Worm (Caenorhabditis elegans) whole organism, L3 larva: ENCODE results near the gene scl-3.

Experiments
- R02D3.7 ChIP-seq: fragments of 150-350 bp; optimal IDR thresholded peaks from 2 replicates; lab custom pipeline; 2014; ENCODE audit warnings: missing biosample characterization, missing genetic modification characterization
- ZK546.5 ChIP-seq: sonication (generic microtip); optimal IDR thresholded peaks from 2 replicates; lab custom pipeline; 2017; ENCODE audit warnings: missing biosample characterization, missing genetic modification characterization
- aly-2 ChIP-seq: fragments of 150-350 bp; optimal IDR thresholded peaks from 2 replicates; lab custom pipeline; 2014; ENCODE audit warnings: missing biosample characterization, missing genetic modification characterization
- ama-1 ChIP-seq: fragments of 150-350 bp; optimal IDR thresholded peaks from 2 replicates; lab custom pipeline; 2018
- ceh-16 ChIP-seq: sonication (generic microtip); optimal IDR thresholded peaks from 2 replicates; lab custom pipeline; 2017; ENCODE audit warnings: missing biosample characterization, missing genetic modification characterization
- ceh-28 ChIP-seq: fragments of 150-350 bp; optimal IDR thresholded peaks from 2 replicates; lab custom pipeline; 2014; ENCODE audit warnings: missing biosample characterization, missing genetic modification reagents, missing genetic modification characterization
- ceh-82 ChIP-seq: fragments of 150-350 bp; optimal IDR thresholded peaks from 2 replicates; lab custom pipeline; 2014; ENCODE audit warnings: missing biosample characterization, missing genetic modification characterization
- daf-12 ChIP-seq: fragments of 150-350 bp; optimal IDR thresholded peaks from 2 replicates; lab custom pipeline; 2014; ENCODE audit warnings: missing biosample characterization, missing genetic modification reagents, missing genetic modification characterization
- egl-27 ChIP-seq: sonication (generic microtip); optimal IDR thresholded peaks from 4 replicates; lab custom pipeline; 2017; ENCODE audit warnings: missing biosample characterization, missing genetic modification reagents, missing genetic modification characterization
- egl-5 ChIP-seq: fragments of 150-350 bp; optimal IDR thresholded peaks from 2 replicates; lab custom pipeline; 2017; ENCODE audit warnings: missing biosample characterization, missing genetic modification reagents, missing genetic modification characterization, inconsistent platforms
- elt-1 ChIP-seq: fragments of 150-350 bp; optimal IDR thresholded peaks from 2 replicates; lab custom pipeline; 2014; ENCODE audit warnings: missing biosample characterization, missing genetic modification characterization
- elt-2 ChIP-seq: sonication (generic microtip); optimal IDR thresholded peaks from 2 replicates; lab custom pipeline; 2016; ENCODE audit warnings: missing genetic modification reagents, mild to moderate bottlenecking, missing genetic modification characterization, missing compliant biosample characterization
- elt-3 ChIP-seq, 3 experiments: fragments of 150-350 bp in 1 of 3; sonication (generic microtip) in 2 of 3; optimal IDR thresholded peaks; 2 replicates in 2 of 3; 4 replicates in 1 of 3; lab custom pipeline; 2014 to 2017; ENCODE audit warnings: missing biosample characterization in 3 of 3, missing genetic modification characterization in 3 of 3
- eor-1 ChIP-seq, 2 experiments: fragments of 150-350 bp; optimal IDR thresholded peaks; 2 replicates each; lab custom pipeline; 2014 to 2018; ENCODE audit warnings: missing biosample characterization in 2 of 2, missing genetic modification characterization in 2 of 2
- fkh-10 ChIP-seq: sonication (generic microtip); optimal IDR thresholded peaks from 2 replicates; lab custom pipeline; 2017; ENCODE audit warnings: missing biosample characterization, missing genetic modification reagents, missing genetic modification characterization
- fkh-2 ChIP-seq: fragments of 150-350 bp; optimal IDR thresholded peaks from 2 replicates; lab custom pipeline; 2014; ENCODE audit warnings: missing biosample characterization, missing genetic modification reagents, missing genetic modification characterization
- fos-1 ChIP-seq: fragments of 150-350 bp; optimal IDR thresholded peaks from 2 replicates; lab custom pipeline; 2014; ENCODE audit warnings: missing biosample characterization, missing genetic modification characterization
- jun-1 ChIP-seq: fragments of 150-350 bp; optimal IDR thresholded peaks from 2 replicates; lab custom pipeline; 2014; ENCODE audit warnings: missing biosample characterization, missing genetic modification reagents, missing genetic modification characterization
- mdl-1 ChIP-seq: fragments of 150-350 bp; optimal IDR thresholded peaks from 2 replicates; lab custom pipeline; 2014; ENCODE audit warnings: missing biosample characterization, missing genetic modification characterization
- mml-1 ChIP-seq: fragments of 150-350 bp; sonication (generic microtip); optimal IDR thresholded peaks from 3 replicates; lab custom pipeline; 2014; ENCODE audit warnings: missing biosample characterization, missing genetic modification characterization
- nhr-11 ChIP-seq: fragments of 150-350 bp; optimal IDR thresholded peaks from 2 replicates; lab custom pipeline; 2014; ENCODE audit warnings: missing biosample characterization, missing genetic modification characterization
- nhr-12 ChIP-seq: fragments of 150-350 bp; optimal IDR thresholded peaks from 2 replicates; lab custom pipeline; 2014; ENCODE audit warnings: missing biosample characterization, missing genetic modification characterization
- nhr-23 ChIP-seq: fragments of 150-350 bp; optimal IDR thresholded peaks from 2 replicates; lab custom pipeline; 2014; ENCODE audit warnings: missing biosample characterization, missing genetic modification reagents, missing genetic modification characterization
- nhr-237 ChIP-seq: fragments of 150-350 bp; optimal IDR thresholded peaks from 2 replicates; lab custom pipeline; 2014; ENCODE audit warnings: missing biosample characterization, missing genetic modification characterization
- nhr-25 ChIP-seq: sonication (generic microtip); optimal IDR thresholded peaks from 2 replicates; lab custom pipeline; 2017; ENCODE audit warnings: missing biosample characterization, missing genetic modification characterization
- nhr-43 ChIP-seq: sonication (generic microtip); optimal IDR thresholded peaks from 2 replicates; lab custom pipeline; 2016; ENCODE audit warnings: mild to moderate bottlenecking, missing genetic modification characterization, missing compliant biosample characterization; ENCODE audit not compliant: poor library complexity, severe bottlenecking
- nhr-67 ChIP-seq: fragments of 150-350 bp; optimal IDR thresholded peaks from 2 replicates; lab custom pipeline; 2014; ENCODE audit warnings: missing biosample characterization, missing genetic modification characterization
- nhr-77 ChIP-seq: fragments of 150-350 bp; optimal IDR thresholded peaks from 2 replicates; lab custom pipeline; 2014; ENCODE audit warnings: missing biosample characterization, missing genetic modification characterization
- pha-4 ChIP-seq: fragments of 150-350 bp; optimal IDR thresholded peaks from 2 replicates; lab custom pipeline; 2014; ENCODE audit warnings: missing biosample characterization, missing genetic modification reagents, missing genetic modification characterization
- pqm-1 ChIP-seq: fragments of 150-350 bp; optimal IDR thresholded peaks from 2 replicates; lab custom pipeline; 2017; ENCODE audit warnings: missing biosample characterization, missing genetic modification characterization, inconsistent platforms
- sea-2 ChIP-seq: fragments of 150-350 bp; sonication (generic microtip); optimal IDR thresholded peaks from 4 replicates; lab custom pipeline; 2014; ENCODE audit warnings: missing biosample characterization, missing genetic modification reagents, missing genetic modification characterization
- skn-1 ChIP-seq: fragments of 150-350 bp; optimal IDR thresholded peaks from 2 replicates; lab custom pipeline; 2014; ENCODE audit warnings: missing biosample characterization, missing genetic modification characterization
- snpc-4 ChIP-seq: fragments of 150-350 bp; optimal IDR thresholded peaks from 2 replicates; lab custom pipeline; 2014; ENCODE audit warnings: missing biosample characterization, missing genetic modification characterization
- tbx-2 ChIP-seq: sonication (generic microtip); optimal IDR thresholded peaks from 2 replicates; lab custom pipeline; 2016; ENCODE audit warnings: mild to moderate bottlenecking, missing genetic modification characterization, missing compliant biosample characterization
- unc-39 ChIP-seq: sonication (generic microtip); optimal IDR thresholded peaks from 4 replicates; lab custom pipeline; 2017; ENCODE audit warnings: missing biosample characterization, missing genetic modification characterization
- unc-62 ChIP-seq: fragments of 150-350 bp; sonication (generic microtip); optimal IDR thresholded peaks from 4 replicates; lab custom pipeline; 2014; ENCODE audit warnings: missing biosample characterization, missing genetic modification reagents, missing genetic modification characterization
- zag-1 ChIP-seq: fragments of 150-350 bp; optimal IDR thresholded peaks from 2 replicates; lab custom pipeline; 2014; ENCODE audit warnings: missing biosample characterization, missing genetic modification characterization
- ztf-4 ChIP-seq: fragments of 150-350 bp; optimal IDR thresholded peaks from 2 replicates; lab custom pipeline; 2014; ENCODE audit warnings: missing biosample characterization, missing genetic modification characterization

Gene scl-3

ce11 chrIV:13075625-13076252, 16.4 kb downstream of the scl-3 start:
- TF ChIP-seq fkh-10 (GFP tag; lab: Kevin White, UChicago) (no peak), unc-62 (GFP tag; lab: Kevin White, UChicago) (no peak), elt-3 (tag; optimal IDR thresholded peaks at IDR 0.05; lab: Kevin White, UChicago) (peak in 2 of 3 experiments; percentile 43 to 47), nhr-43 (peak; percentile 63), zag-1 (tag; lab: Kevin White, UChicago) (no peak), ZK546.5 (tag; lab: Kevin White, UChicago) (no peak), ceh-82 (tag; lab: Kevin White, UChicago) (no peak), nhr-12 (no peak), pqm-1 (tag; lab: Kevin White, UChicago) (no peak), mml-1 (no peak), egl-27 (no peak), nhr-23 (tag; lab: Kevin White, UChicago) (peak; percentile 51), nhr-25 (tag; lab: Kevin White, UChicago) (peak; percentile 17), nhr-11 (no peak), nhr-237 (tag; lab: Kevin White, UChicago) (no peak), fkh-2 (tag; lab: Kevin White, UChicago) (no peak)

ce11 chrIV:13076620-13077019, 17.2 kb downstream of the scl-3 start, which contains the start of gene C39E9.7:
TSS of gene C39E9.7 (minus strand) at chrIV:13076720.
- TF ChIP-seq daf-12 (tag; lab: Kevin White, UChicago) (no peak), nhr-43 (no peak), ZK546.5 (tag; lab: Kevin White, UChicago) (no peak), eor-1 (tag; optimal IDR thresholded peaks at IDR 0.05; lab: Kevin White, UChicago) (no peak), aly-2 (no peak), jun-1 (tag; lab: Kevin White, UChicago) (no peak), elt-1 (tag; lab: Kevin White, UChicago) (no peak), fkh-2 (tag; lab: Kevin White, UChicago) (no peak), unc-62 (GFP tag; lab: Kevin White, UChicago) (no peak), ceh-28 (tag; lab: Kevin White, UChicago) (no peak), fkh-10 (GFP tag; lab: Kevin White, UChicago) (no peak), ceh-82 (tag; lab: Kevin White, UChicago) (no peak)

ce11 chrIV:13077694-13078093, 18.3 kb downstream of the scl-3 start:
- TF ChIP-seq nhr-23 (tag; lab: Kevin White, UChicago) (peak; percentile 39), skn-1 (no peak), nhr-43 (peak; percentile 91), nhr-25 (tag; lab: Kevin White, UChicago) (peak; percentile 81), pha-4 (no peak), ceh-82 (tag; lab: Kevin White, UChicago) (no peak), fkh-10 (GFP tag; lab: Kevin White, UChicago) (no peak), nhr-77 (tag; lab: Kevin White, UChicago) (no peak), nhr-12 (no peak), snpc-4 (no peak), zag-1 (tag; lab: Kevin White, UChicago) (no peak)

DNA sequence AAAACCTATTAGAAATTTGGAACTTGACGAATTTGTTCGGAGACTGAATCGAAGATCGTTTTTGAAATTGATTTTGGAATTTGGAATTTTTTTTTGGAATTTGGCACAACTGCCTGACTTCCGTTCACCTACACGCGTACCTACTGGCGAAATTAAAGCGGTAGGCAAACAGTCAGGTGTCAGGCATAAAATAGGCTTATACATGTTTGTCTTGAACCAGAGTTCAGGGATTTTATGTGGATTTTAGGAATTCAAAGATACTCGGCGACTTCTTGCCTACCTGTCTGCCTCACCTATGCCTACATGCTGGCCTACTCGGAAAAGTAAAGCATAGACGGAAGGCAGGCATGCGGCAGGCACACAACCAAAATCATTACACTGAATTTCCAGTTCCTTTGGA, 19.0 kb downstream of the scl-3 start:
- TF ChIP-seq fkh-10 (GFP tag; lab: Kevin White, UChicago) (no peak), ztf-4 (tag; lab: Kevin White, UChicago) (no peak), nhr-11 (no peak), nhr-77 (tag; lab: Kevin White, UChicago) (no peak), elt-2 (tag; lab: Kevin White, UChicago) (no peak), mdl-1 (tag; lab: Kevin White, UChicago) (no peak), sea-2 (no peak), R02D3.7 (tag; lab: Kevin White, UChicago) (no peak), ceh-16 (no peak), tbx-2 (tag; lab: Kevin White, UChicago) (no peak), fos-1 (tag; lab: Kevin White, UChicago) (no peak), egl-5 (no peak), ZK546.5 (tag; lab: Kevin White, UChicago) (no peak), elt-1 (tag; lab: Kevin White, UChicago) (no peak), unc-39 (tag; lab: Kevin White, UChicago) (no peak), egl-27 (no peak), ama-1 (lab: Kevin White, UChicago) (no peak), nhr-67 (tag; lab: Kevin White, UChicago) (no peak)
